Worm (Caenorhabditis elegans): ENCODE data around the gene dpy-31.

Gene dpy-31

ce11 chrIII:7179538-7180301 lies 22.3 kb upstream of the dpy-31 start, which contains the start of the genes rps-14 and rpl-36:
rps-14 (minus strand) TSS chrIII:7179588.
rpl-36 (plus strand) TSS chrIII:7180251.
- TF ChIP-seq mml-1 (tag; optimal IDR thresholded peaks at IDR 0.05) (no peak), nhr-11 (tag; optimal IDR thresholded peaks at IDR 0.05) (peak; percentile 61), ztf-4 (tag; optimal IDR thresholded peaks at IDR 0.05) (peak; percentile 62), fos-1 (tag; optimal IDR thresholded peaks at IDR 0.05) (no peak), snpc-4 (tag; optimal IDR thresholded peaks at IDR 0.05) (peak; percentile 65), eor-1 (tag; optimal IDR thresholded peaks at IDR 0.05) (no peak), egl-27 (tag; optimal IDR thresholded peaks at IDR 0.05) (peak; percentile 81), elt-1 (tag; optimal IDR thresholded peaks at IDR 0.05) (peak; percentile 33), nhr-25 (tag; optimal IDR thresholded peaks at IDR 0.05) (peak; percentile 95), ama-1 (optimal IDR thresholded peaks at IDR 0.05) (peak; percentile 85), ceh-9 (tag; optimal IDR thresholded peaks at IDR 0.05) (no peak), unc-62 (GFP tag; optimal IDR thresholded peaks at IDR 0.05) (no peak), fkh-2 (tag; optimal IDR thresholded peaks at IDR 0.05) (no peak), pha-4 (tag; optimal IDR thresholded peaks at IDR 0.05) (peak; percentile 96), fkh-10 (GFP tag; optimal IDR thresholded peaks at IDR 0.05) (peak; percentile 61), nfya-1 (tag; optimal IDR thresholded peaks at IDR 0.05; ENCODE audit: insufficient read depth) (peak; percentile 96), nhr-12 (tag; optimal IDR thresholded peaks at IDR 0.05) (no peak), ceh-16 (tag; optimal IDR thresholded peaks at IDR 0.05) (no peak), zag-1 (tag; optimal IDR thresholded peaks at IDR 0.05) (no peak), ceh-82 (tag; optimal IDR thresholded peaks at IDR 0.05) (no peak), elt-3 (tag; optimal IDR thresholded peaks at IDR 0.05) (no peak), aly-2 (tag; optimal IDR thresholded peaks at IDR 0.05) (no peak), nhr-76 (tag; optimal IDR thresholded peaks at IDR 0.05) (peak; percentile 8), lin-15B (tag; optimal IDR thresholded peaks at IDR 0.05) (peak; percentile 96), ztf-11 (tag; optimal IDR thresholded peaks at IDR 0.05) (no peak), elt-2 (tag; optimal IDR thresholded peaks at IDR 0.05) (peak; percentile 61), daf-12 (tag; optimal IDR thresholded peaks at IDR 0.05) (no peak), egl-5 (tag; optimal IDR thresholded peaks at IDR 0.05) (peak; percentile 78), unc-39 (tag; optimal IDR thresholded peaks at IDR 0.05) (no peak), nhr-23 (tag; optimal IDR thresholded peaks at IDR 0.05) (peak; percentile 94), mdl-1 (tag; optimal IDR thresholded peaks at IDR 0.05) (no peak), R02D3.7 (tag; optimal IDR thresholded peaks at IDR 0.05) (peak; percentile 84), hmg-11 (tag; optimal IDR thresholded peaks at IDR 0.05) (peak; percentile 67), nhr-28 (tag; optimal IDR thresholded peaks at IDR 0.05) (no peak), tbx-2 (tag; optimal IDR thresholded peaks at IDR 0.05) (peak; percentile 30), ceh-28 (tag; optimal IDR thresholded peaks at IDR 0.05) (peak; percentile 40), pqm-1 (tag; optimal IDR thresholded peaks at IDR 0.05) (peak; percentile 78), nhr-237 (tag; optimal IDR thresholded peaks at IDR 0.05) (no peak), nhr-67 (tag; optimal IDR thresholded peaks at IDR 0.05) (no peak), lsy-12 (tag; optimal IDR thresholded peaks at IDR 0.05) (peak; percentile 91), ZK546.5 (tag; optimal IDR thresholded peaks at IDR 0.05) (peak; percentile 74), nhr-77 (tag; optimal IDR thresholded peaks at IDR 0.05) (no peak), jun-1 (tag; optimal IDR thresholded peaks at IDR 0.05) (peak; percentile 72), skn-1 (tag; optimal IDR thresholded peaks at IDR 0.05) (peak; percentile 90), nhr-43 (tag; optimal IDR thresholded peaks at IDR 0.05; ENCODE audit: poor library complexity, severe bottlenecking) (peak; percentile 68), lin-39 (tag; optimal IDR thresholded peaks at IDR 0.05) (peak; percentile 93), sea-2 (GFP tag; optimal IDR thresholded peaks at IDR 0.05) (no peak)

Measured in whole organism, L3 larva.